Worm (Caenorhabditis elegans) whole organism, L1 larva: ENCODE results near the gene lips-8.
A peak's percentile ranks its signal among the peaks of the same experiment; 100 is the strongest.

Experiments used
- C04F5.9 ChIP-seq: sonication (generic microtip); optimal IDR thresholded peaks from 2 replicates; lab custom pipeline; 2016; ENCODE audit warnings: missing genetic modification characterization, missing compliant biosample characterization
- C16A3.4 ChIP-seq: fragments of 150-350 bp; optimal IDR thresholded peaks from 2 replicates; lab custom pipeline; 2014; ENCODE audit warnings: missing biosample characterization, missing genetic modification characterization
- alr-1 ChIP-seq: fragments of 200-800 bp; sonication (Bioruptor generic); optimal IDR thresholded peaks from 2 replicates; lab custom pipeline; 2018; ENCODE audit warnings: borderline replicate concordance, mild to moderate bottlenecking, missing genetic modification characterization, missing compliant biosample characterization
- aly-2 ChIP-seq: fragments of 150-350 bp; optimal IDR thresholded peaks from 2 replicates; lab custom pipeline; 2014; ENCODE audit warnings: missing biosample characterization, missing genetic modification characterization
- ama-1 ChIP-seq: fragments of 150-350 bp; optimal IDR thresholded peaks from 2 replicates; lab custom pipeline; 2014
- blmp-1 ChIP-seq: fragments of 150-350 bp; optimal IDR thresholded peaks from 2 replicates; lab custom pipeline; 2014; ENCODE audit warnings: missing biosample characterization, missing genetic modification characterization
- efl-1 ChIP-seq, 4 experiments: fragments of 150-350 bp; optimal IDR thresholded peaks in 3 of 4; peaks in 1 of 4; 1 replicate in 1 of 4; 2 replicates in 3 of 4; lab custom pipeline; 2014; ENCODE audit warnings: missing biosample characterization in 2 of 4, missing genetic modification characterization in 2 of 4, missing genetic modification reagents in 2 of 4
- egl-13 ChIP-seq: sonication (generic microtip); optimal IDR thresholded peaks from 2 replicates; lab custom pipeline; 2016; ENCODE audit warnings: missing genotype, missing genetic modification reagents, missing genetic modification characterization, missing compliant biosample characterization
- elt-3 ChIP-seq, 6 experiments: fragments of 150-350 bp in 1 of 6; sonication (generic microtip); optimal IDR thresholded peaks; 2 replicates each; lab custom pipeline; 2017 to 2018; ENCODE audit warnings: missing biosample characterization in 6 of 6, missing genetic modification characterization in 6 of 6, inconsistent platforms in 1 of 6
- fkh-4 ChIP-seq: sonication (generic microtip); optimal IDR thresholded peaks from 2 replicates; lab custom pipeline; 2016; ENCODE audit warnings: missing compliant biosample characterization, missing genetic modification characterization, borderline replicate concordance
- fkh-8 ChIP-seq: sonication (generic microtip); optimal IDR thresholded peaks from 2 replicates; lab custom pipeline; 2016; ENCODE audit warnings: mild to moderate bottlenecking, missing genetic modification characterization, missing compliant biosample characterization
- grh-1 ChIP-seq: fragments of 200-800 bp; sonication (Bioruptor generic); IDR thresholded peaks from 2 replicates; pipeline ENCODE4 v1.3.6; 2022; ENCODE audit warnings: missing genetic modification reagents, missing genetic modification characterization, missing compliant biosample characterization
- jun-1 ChIP-seq: fragments of 150-350 bp; optimal IDR thresholded peaks from 2 replicates; lab custom pipeline; 2014; ENCODE audit warnings: missing biosample characterization, missing genetic modification reagents, missing genetic modification characterization
- lin-35 ChIP-seq, 2 experiments: fragments of 150-350 bp; optimal IDR thresholded peaks; 2 replicates each; lab custom pipeline; 2014; ENCODE audit warnings: missing biosample characterization in 2 of 2, missing genetic modification characterization in 2 of 2, missing genetic modification reagents in 2 of 2
- lir-3 ChIP-seq: sonication (generic microtip); optimal IDR thresholded peaks from 2 replicates; lab custom pipeline; 2016; ENCODE audit warnings: mild to moderate bottlenecking, missing genetic modification characterization, moderate library complexity, missing compliant biosample characterization; ENCODE audit not compliant: poor library complexity
- lsy-2 ChIP-seq, 2 experiments: fragments of 150-350 bp; optimal IDR thresholded peaks; 2 replicates each; lab custom pipeline; 2014; ENCODE audit warnings: missing biosample characterization in 2 of 2, missing genetic modification characterization in 2 of 2
- mab-9 ChIP-seq: fragments of 200-800 bp; sonication (Bioruptor generic); IDR thresholded peaks from 2 replicates; pipeline ENCODE4 v1.3.6; 2022; ENCODE audit warnings: missing genetic modification reagents, missing genetic modification characterization, missing compliant biosample characterization
- mef-2 ChIP-seq: fragments of 150-350 bp; optimal IDR thresholded peaks from 2 replicates; lab custom pipeline; 2014; ENCODE audit warnings: missing biosample characterization, missing genetic modification characterization
- nhr-12 ChIP-seq: sonication (generic microtip); optimal IDR thresholded peaks from 2 replicates; lab custom pipeline; 2017; ENCODE audit warnings: missing biosample characterization, missing genetic modification characterization
- nhr-71 ChIP-seq: sonication (generic microtip); optimal IDR thresholded peaks from 2 replicates; lab custom pipeline; 2016; ENCODE audit warnings: mild to moderate bottlenecking, missing genetic modification characterization, moderate library complexity, missing compliant biosample characterization
- nhr-77 ChIP-seq: fragments of 150-350 bp; optimal IDR thresholded peaks from 2 replicates; lab custom pipeline; 2014; ENCODE audit warnings: missing biosample characterization, missing genetic modification characterization
- nhr-84 ChIP-seq: sonication (generic microtip); optimal IDR thresholded peaks from 2 replicates; lab custom pipeline; 2017; ENCODE audit warnings: missing biosample characterization, missing genetic modification characterization
- nhr-85 ChIP-seq: sonication (generic microtip); peaks from one replicate; lab custom pipeline; 2016; ENCODE audit warnings: missing genetic modification characterization, inconsistent platforms, missing compliant biosample characterization
- nhr-90 ChIP-seq: sonication (generic microtip); optimal IDR thresholded peaks from 2 replicates; lab custom pipeline; 2016; ENCODE audit warnings: mild to moderate bottlenecking, missing genetic modification characterization, missing compliant biosample characterization; ENCODE audit not compliant: poor library complexity
- pag-3 ChIP-seq: sonication (generic microtip); optimal IDR thresholded peaks from 2 replicates; lab custom pipeline; 2017; ENCODE audit warnings: missing genetic modification characterization, mild to moderate bottlenecking, missing compliant biosample characterization, antibody characterized with exemption, borderline replicate concordance; ENCODE audit not compliant: insufficient read depth
- pqm-1 ChIP-seq: sonication (generic microtip); optimal IDR thresholded peaks from 3 replicates; lab custom pipeline; 2017; ENCODE audit warnings: missing biosample characterization, missing genetic modification characterization
- rnt-1 ChIP-seq: sonication (generic microtip); optimal IDR thresholded peaks from 2 replicates; lab custom pipeline; 2016; ENCODE audit warnings: mild to moderate bottlenecking, missing genetic modification characterization, moderate library complexity, missing compliant biosample characterization
- skn-1 ChIP-seq: fragments of 150-350 bp; optimal IDR thresholded peaks from 2 replicates; lab custom pipeline; 2014; ENCODE audit warnings: missing biosample characterization, missing genetic modification characterization
- snpc-4 ChIP-seq: fragments of 150-350 bp; optimal IDR thresholded peaks from 2 replicates; lab custom pipeline; 2014; ENCODE audit warnings: missing biosample characterization, missing genetic modification characterization
- sptf-1 ChIP-seq: fragments of 150-350 bp; optimal IDR thresholded peaks from 2 replicates; lab custom pipeline; 2014; ENCODE audit warnings: missing biosample characterization, missing genetic modification characterization
- tbx-2 ChIP-seq: sonication (generic microtip); optimal IDR thresholded peaks from 2 replicates; lab custom pipeline; 2016; ENCODE audit warnings: missing genetic modification characterization, missing compliant biosample characterization
- tlp-1 ChIP-seq: fragments of 150-350 bp; optimal IDR thresholded peaks from 2 replicates; lab custom pipeline; 2014; ENCODE audit warnings: missing biosample characterization, missing genetic modification characterization
- unc-62 ChIP-seq: fragments of 150-350 bp; optimal IDR thresholded peaks from 2 replicates; lab custom pipeline; 2014; ENCODE audit warnings: missing biosample characterization, missing genetic modification reagents, missing genetic modification characterization
- unc-86 ChIP-seq: sonication (generic microtip); optimal IDR thresholded peaks from 2 replicates; lab custom pipeline; 2016; ENCODE audit warnings: missing genetic modification characterization, missing compliant biosample characterization
- xbp-1 ChIP-seq: sonication (generic microtip); optimal IDR thresholded peaks from 2 replicates; lab custom pipeline; 2016; ENCODE audit warnings: missing genetic modification characterization, missing compliant biosample characterization
- zag-1 ChIP-seq: fragments of 150-350 bp; optimal IDR thresholded peaks from 2 replicates; lab custom pipeline; 2014; ENCODE audit warnings: missing biosample characterization, missing genetic modification characterization

Gene lips-8

ce11 chrX:14946464-14947354 is 48.4 kb downstream of the lips-8 start (continued):
- TF ChIP-seq nhr-85 (tag; lab: Kevin White, UChicago) (no peak), C04F5.9 (tag; lab: Kevin White, UChicago) (no peak), xbp-1 (tag; lab: Kevin White, UChicago) (no peak), lsy-2 (tag; optimal IDR thresholded peaks at IDR 0.05; lab: Kevin White, UChicago) (peak in 1 of 2 experiments; percentile 20), pag-3 (tag; lab: Kevin White, UChicago) (no peak), snpc-4 (peak; percentile 1), unc-86 (no peak), grh-1 (GFP tag; lab: Robert Waterston, UW) (no peak), C16A3.4 (tag; lab: Kevin White, UChicago) (peak; percentile 28), fkh-8 (no peak), zag-1 (tag; lab: Kevin White, UChicago) (no peak)

- TF ChIP-seq nhr-12 (tag; lab: Kevin White, UChicago) (no peak), nhr-85 (tag; lab: Kevin White, UChicago) (peak; percentile 73), elt-3 (tag; optimal IDR thresholded peaks at IDR 0.05; lab: Kevin White, UChicago) (peak in 1 of 6 experiments; percentile 72), nhr-84 (tag; lab: Kevin White, UChicago) (no peak), nhr-71 (tag; lab: Kevin White, UChicago) (no peak), blmp-1 (tag; lab: Kevin White, UChicago) (peak; percentile 33), lin-35 (GFP tag; optimal IDR thresholded peaks at IDR 0.05; lab: Kevin White, UChicago) (peak in 1 of 2 experiments; percentile 23), nhr-77 (no peak), mef-2 (tag; lab: Kevin White, UChicago) (no peak), tbx-2 (no peak), efl-1 (optimal IDR thresholded peaks at IDR 0.05; lab: Kevin White, UChicago) (no peak), efl-1 (GFP tag; optimal IDR thresholded peaks at IDR 0.05 in 1 of 2; lab: Kevin White, UChicago) (no peak), unc-62 (no peak), C16A3.4 (tag; lab: Kevin White, UChicago) (no peak), tlp-1 (no peak), grh-1 (GFP tag; lab: Robert Waterston, UW) (no peak), ama-1 (no peak), pag-3 (tag; lab: Kevin White, UChicago) (no peak), mab-9 (GFP tag; lab: Robert Waterston, UW) (no peak), sptf-1 (tag; lab: Kevin White, UChicago) (no peak), rnt-1 (no peak), aly-2 (tag; lab: Kevin White, UChicago) (no peak), jun-1 (tag; lab: Kevin White, UChicago) (no peak), egl-13 (tag; lab: Kevin White, UChicago) (no peak), xbp-1 (tag; lab: Kevin White, UChicago) (no peak), lir-3 (no peak), C04F5.9 (tag; lab: Kevin White, UChicago) (no peak), nhr-90 (tag; lab: Kevin White, UChicago) (no peak), skn-1 (tag; lab: Kevin White, UChicago) (no peak), fkh-4 (tag; lab: Kevin White, UChicago) (no peak), alr-1 (no peak), pqm-1 (tag; lab: Kevin White, UChicago) (no peak)
These were observed 49.0 kb downstream of the lips-8 start for ce11 chrX:14947355-14947668.
